Worm (Caenorhabditis elegans): ENCODE measurements around the gene zhit-1.
A peak's percentile ranks its signal among the peaks of the same experiment; 100 is the strongest.

Gene zhit-1

ce11 chrV:5592323-5592722, 4.0 kb downstream of the zhit-1 start, which contains the start of gene vps-37 (continued):
- TF ChIP-seq daf-16 (GFP tag; optimal IDR thresholded peaks at IDR 0.05) (no peak), daf-16 (tag; optimal IDR thresholded peaks at IDR 0.05) (peak; percentile 70), zip-2 (tag; optimal IDR thresholded peaks at IDR 0.05) (no peak), nhr-48 (tag; optimal IDR thresholded peaks at IDR 0.05) (peak; percentile 17), Y105C5A.15 (GFP tag; IDR thresholded peaks at IDR 0.05) (no peak), fkh-10 (GFP tag; optimal IDR thresholded peaks at IDR 0.05) (no peak), daf-8 (GFP tag; IDR thresholded peaks at IDR 0.05) (no peak), ceh-62 (tag; optimal IDR thresholded peaks at IDR 0.05) (no peak), mep-1 (tag; optimal IDR thresholded peaks at IDR 0.05) (peak; percentile 84), F37D6.2 (tag; optimal IDR thresholded peaks at IDR 0.05) (no peak), rbr-2 (tag; optimal IDR thresholded peaks at IDR 0.05) (peak; percentile 45), zip-11 (GFP tag; IDR thresholded peaks at IDR 0.05) (no peak), saeg-2 (GFP tag; IDR thresholded peaks at IDR 0.05) (no peak), nhr-6 (tag; optimal IDR thresholded peaks at IDR 0.05) (peak; percentile 54), hlh-30 (tag; optimal IDR thresholded peaks at IDR 0.05; ENCODE audit: insufficient read depth) (peak; percentile 52), lsy-2 (tag; optimal IDR thresholded peaks at IDR 0.05) (peak in 1 of 2 experiments; percentile 92), sdz-12 (GFP tag; optimal IDR thresholded peaks at IDR 0.05) (no peak), nhr-111 (GFP tag; optimal IDR thresholded peaks at IDR 0.05) (no peak), nhr-28 (tag; optimal IDR thresholded peaks at IDR 0.05) (peak; percentile 46), tra-1 (GFP tag; IDR thresholded peaks at IDR 0.05) (0 out of 2 replicates have a peak, but pooled peaks have one; percentile 19), aly-2 (tag; optimal IDR thresholded peaks at IDR 0.05) (no peak), attf-4 (tag; optimal IDR thresholded peaks at IDR 0.05) (no peak), ces-1 (GFP tag; optimal IDR thresholded peaks at IDR 0.05) (no peak), duxl-1 (tag; optimal IDR thresholded peaks at IDR 0.05; ENCODE audit: poor library complexity) (no peak), dmd-6 (GFP tag; IDR thresholded peaks at IDR 0.05) (peak; percentile 20; the same call in 1 of the 2 replicates), dpl-1 (GFP tag; optimal IDR thresholded peaks at IDR 0.05) (peak; percentile 85), mdl-1 (tag; optimal IDR thresholded peaks at IDR 0.05) (peak in 1 of 2 experiments; percentile 23), mes-2 (tag; optimal IDR thresholded peaks at IDR 0.05; ENCODE audit: poor library complexity, severe bottlenecking) (peak; percentile 90), pqm-1 (tag; optimal IDR thresholded peaks at IDR 0.05) (no peak), F10B5.3 (tag; optimal IDR thresholded peaks at IDR 0.05) (no peak), nhr-77 (tag; optimal IDR thresholded peaks at IDR 0.05) (peak; percentile 42), hlh-11 (tag; optimal IDR thresholded peaks at IDR 0.05) (peak; percentile 35)

- TF ChIP-seq attf-4 (tag; optimal IDR thresholded peaks at IDR 0.05) (no peak), nhr-28 (tag; optimal IDR thresholded peaks at IDR 0.05) (no peak), fkh-10 (GFP tag; optimal IDR thresholded peaks at IDR 0.05) (no peak), madf-5 (GFP tag; IDR thresholded peaks at IDR 0.05) (peak; percentile 78 to 94; a peak in 3 of 4 replicates), dmd-9 (GFP tag; IDR thresholded peaks at IDR 0.05) (no peak), hif-1 (tag; optimal IDR thresholded peaks at IDR 0.05) (no peak), dmd-8 (GFP tag; IDR thresholded peaks at IDR 0.05) (peak; percentile 86), arid-1 (GFP tag; conservative IDR thresholded peaks at IDR 0.05) (peak; percentile 94), snpc-1.2 (GFP tag; IDR thresholded peaks at IDR 0.05) (peak; percentile 87), pha-4 (GFP tag; IDR thresholded peaks at IDR 0.05) (peak; percentile 83; the same call in 1 of the 2 replicates), pha-4 (tag; optimal IDR thresholded peaks at IDR 0.05) (no peak), daf-16 (GFP tag; optimal IDR thresholded peaks at IDR 0.05) (peak in 1 of 2 experiments; percentile 27), daf-16 (tag; optimal IDR thresholded peaks at IDR 0.05) (no peak), lin-13 (GFP tag; optimal IDR thresholded peaks at IDR 0.05) (no peak), F10B5.3 (tag; optimal IDR thresholded peaks at IDR 0.05) (no peak), unc-62 (GFP tag; optimal IDR thresholded peaks at IDR 0.05 in 1 of 2) (no peak), unc-62 (tag; optimal IDR thresholded peaks at IDR 0.05) (no peak), duxl-1 (tag; optimal IDR thresholded peaks at IDR 0.05; ENCODE audit: poor library complexity) (peak; percentile 51), ceh-28 (tag; optimal IDR thresholded peaks at IDR 0.05) (no peak), F49E8.2 (tag; optimal IDR thresholded peaks at IDR 0.05; ENCODE audit: borderline replicate concordance) (peak; percentile 70), egl-43 (GFP tag; IDR thresholded peaks at IDR 0.05) (peak; percentile 69; the same call in 1 of the 2 replicates), gei-8 (GFP tag; optimal IDR thresholded peaks at IDR 0.05) (peak; percentile 77), dve-1 (tag; optimal IDR thresholded peaks at IDR 0.05; ENCODE audit: insufficient read depth) (no peak), unc-130 (GFP tag; optimal IDR thresholded peaks at IDR 0.05) (peak; percentile 33), lim-7 (GFP tag; IDR thresholded peaks at IDR 0.05) (peak; percentile 99), pqm-1 (tag; optimal IDR thresholded peaks at IDR 0.05) (no peak), nhr-111 (GFP tag; optimal IDR thresholded peaks at IDR 0.05) (peak; percentile 76)
Measured at ce11 chrV:5591887-5592286, 4.5 kb downstream of the zhit-1 start.
